Worm (Caenorhabditis elegans) whole organism, L2 larva: Measurements from ENCODE around the gene C47A10.16.

Experiments used
- crh-2 ChIP-seq: sonication (generic microtip); optimal IDR thresholded peaks from 2 replicates; lab custom pipeline; 2017; ENCODE audit warnings: missing biosample characterization, missing genetic modification characterization
- lsy-2 ChIP-seq, 2 experiments: fragments of 150-350 bp in 1 of 2; sonication (generic microtip) in 1 of 2; optimal IDR thresholded peaks; 2 replicates each; lab custom pipeline; 2014 to 2017; ENCODE audit warnings: missing biosample characterization in 2 of 2, missing genetic modification characterization in 2 of 2
- peb-1 ChIP-seq: fragments of 150-350 bp; optimal IDR thresholded peaks from 2 replicates; lab custom pipeline; 2014; ENCODE audit warnings: missing biosample characterization, missing genetic modification characterization
- ztf-11 ChIP-seq: sonication (generic microtip); optimal IDR thresholded peaks from 2 replicates; lab custom pipeline; 2017; ENCODE audit warnings: missing biosample characterization, missing genetic modification characterization

DNA sequence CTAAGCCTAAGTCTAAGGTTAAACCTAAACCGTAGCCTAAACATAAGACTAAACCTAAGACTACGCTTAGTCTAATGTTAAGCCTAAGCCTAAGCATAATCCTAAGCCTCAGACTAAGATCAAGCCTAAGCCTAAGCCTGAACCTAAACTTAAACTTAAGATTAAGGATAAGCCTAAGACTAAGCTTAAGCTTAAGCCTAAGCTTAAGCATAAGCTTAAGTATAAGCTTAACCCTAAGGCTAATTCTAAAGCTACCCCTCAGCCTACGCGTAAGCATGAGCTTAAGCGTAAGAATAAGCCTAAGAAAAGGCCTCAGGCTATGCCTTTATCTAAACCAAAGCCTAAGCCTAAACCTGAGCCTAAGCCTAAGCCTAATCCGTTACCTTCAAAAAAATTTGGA, 36.6 kb downstream of the C47A10.16 start:
- no peak for TF ChIP-seq lsy-2 (tag; optimal IDR thresholded peaks at IDR 0.05; lab: Kevin White, UChicago)
- TF ChIP-seq ztf-11 (tag; lab: Kevin White, UChicago) = no peak
- no peak for TF ChIP-seq peb-1
- TF ChIP-seq crh-2 = no peak
